Worm (Caenorhabditis elegans): ENCODE data around the gene cyp-33C5.

Gene cyp-33C5

DNA sequence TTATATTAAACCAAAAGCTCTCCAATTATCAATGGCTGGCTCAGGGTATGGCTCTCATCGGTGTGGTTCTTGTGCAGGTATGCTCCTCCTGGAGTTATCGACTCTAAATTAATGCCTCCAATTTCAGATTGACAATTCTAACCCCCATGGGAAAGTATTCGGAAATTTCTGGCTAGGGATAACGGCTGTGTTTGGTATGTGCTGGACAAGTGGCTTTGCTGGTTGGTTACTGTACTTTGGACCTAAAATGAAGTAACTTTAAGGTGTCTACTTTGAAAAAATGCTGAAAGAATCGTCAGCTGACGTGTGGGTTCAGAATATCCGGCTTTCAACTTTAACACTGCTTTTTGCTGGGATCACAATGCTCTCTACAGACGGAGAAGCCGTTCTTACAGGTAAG, 27.9 kb upstream of the cyp-33C5 start:
- no peak for TF ChIP-seq Y75B8A.6 (GFP tag; IDR thresholded peaks at IDR 0.05)
- no peak for TF ChIP-seq mxl-3 (GFP tag; optimal IDR thresholded peaks at IDR 0.05)
- TF ChIP-seq nhr-76 (tag; optimal IDR thresholded peaks at IDR 0.05) = no peak
- no peak for TF ChIP-seq jun-1 (tag; optimal IDR thresholded peaks at IDR 0.05)
- TF ChIP-seq aha-1 (tag) = peak; percentile 91
- 0 out of 2 replicates have a peak, but pooled peaks have one; percentile 23 for TF ChIP-seq D1046.2 (GFP tag; IDR thresholded peaks at IDR 0.05)

DNA sequence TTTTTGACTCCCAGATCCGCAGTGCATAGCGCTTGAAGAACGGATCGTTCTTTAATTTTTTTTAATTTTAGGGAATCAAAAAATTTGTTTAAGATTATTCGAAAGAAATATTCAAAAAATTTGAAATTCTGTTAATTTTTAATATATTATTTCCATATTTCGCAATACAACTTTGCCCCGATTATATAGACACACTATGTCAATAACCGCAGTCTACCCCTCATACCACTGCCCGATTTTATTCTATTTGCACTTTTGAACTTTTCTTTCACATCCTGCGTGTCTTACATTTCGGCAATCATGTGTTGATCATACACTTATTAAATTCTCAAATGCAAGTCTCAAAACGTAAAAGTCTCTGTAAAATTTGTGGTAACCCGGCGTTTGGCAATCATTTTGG, 26.0 kb upstream of the cyp-33C5 start, which contains the start of gene nhr-56:
TSS of gene nhr-56 (plus strand) at position 202 of the 400 bp plus-strand sequence.
- no peak for TF ChIP-seq R02D3.7 (tag; optimal IDR thresholded peaks at IDR 0.05)
- no peak for TF ChIP-seq lin-15B (tag; optimal IDR thresholded peaks at IDR 0.05)
- peak; percentile 60 for TF ChIP-seq mes-2 (tag; optimal IDR thresholded peaks at IDR 0.05; ENCODE audit: poor library complexity, severe bottlenecking)
- TF ChIP-seq zip-2 (tag; optimal IDR thresholded peaks at IDR 0.05) = no peak
- no peak for TF ChIP-seq snpc-4 (tag; optimal IDR thresholded peaks at IDR 0.05)
- peak; percentile 81 for TF ChIP-seq nhr-28 (tag; optimal IDR thresholded peaks at IDR 0.05)
- no peak for TF ChIP-seq php-3 (GFP tag; IDR thresholded peaks at IDR 0.05)
- TF ChIP-seq hlh-11 (tag; optimal IDR thresholded peaks at IDR 0.05) = peak; percentile 81
- peak; percentile 54 for TF ChIP-seq mep-1 (tag; optimal IDR thresholded peaks at IDR 0.05)
- no peak for TF ChIP-seq ztf-11 (tag; optimal IDR thresholded peaks at IDR 0.05)
- TF ChIP-seq skn-1 (tag; optimal IDR thresholded peaks at IDR 0.05) = no peak
- no peak for TF ChIP-seq ceh-82 (tag; optimal IDR thresholded peaks at IDR 0.05)
- TF ChIP-seq nhr-10 (tag; optimal IDR thresholded peaks at IDR 0.05) = no peak
- no peak for TF ChIP-seq saeg-2 (GFP tag; IDR thresholded peaks at IDR 0.05)
- peak; percentile 38 for TF ChIP-seq duxl-1 (tag; optimal IDR thresholded peaks at IDR 0.05; ENCODE audit: poor library complexity)
- TF ChIP-seq aha-1 (tag) = no peak
- no peak for TF ChIP-seq madf-9 (GFP tag; conservative IDR thresholded peaks at IDR 0.05)
- peak in 1 of 2 experiments; percentile 49 for TF ChIP-seq mdl-1 (tag; optimal IDR thresholded peaks at IDR 0.05)
- no peak for TF ChIP-seq F10B5.3 (tag; optimal IDR thresholded peaks at IDR 0.05)
- TF ChIP-seq mxl-3 (GFP tag; optimal IDR thresholded peaks at IDR 0.05) = peak; percentile 49
- no peak for TF ChIP-seq ceh-44 (GFP tag; IDR thresholded peaks at IDR 0.05)
- 0 out of 2 replicates have a peak, but pooled peaks have one; percentile 16 for TF ChIP-seq pha-4 (GFP tag; IDR thresholded peaks at IDR 0.05)
- peak; percentile 75 for TF ChIP-seq pha-4 (tag; optimal IDR thresholded peaks at IDR 0.05)
- TF ChIP-seq unc-130 (GFP tag; optimal IDR thresholded peaks at IDR 0.05) = no peak
- TF ChIP-seq lim-7 (GFP tag; IDR thresholded peaks at IDR 0.05) = no peak
- TF ChIP-seq T20F7.1 (GFP tag; optimal IDR thresholded peaks at IDR 0.05) = no peak
- no peak for TF ChIP-seq ceh-32 (tag; optimal IDR thresholded peaks at IDR 0.05; ENCODE audit: poor library complexity)
- TF ChIP-seq hlh-30 (tag; optimal IDR thresholded peaks at IDR 0.05; ENCODE audit: insufficient read depth) = peak; percentile 86
- TF ChIP-seq lir-3 (tag; optimal IDR thresholded peaks at IDR 0.05) = no peak
- TF ChIP-seq dmd-8 (GFP tag; IDR thresholded peaks at IDR 0.05) = no peak
- TF ChIP-seq cey-2 (tag; optimal IDR thresholded peaks at IDR 0.05; ENCODE audit: borderline replicate concordance, insufficient read depth) = no peak
- TF ChIP-seq mxl-2 (GFP tag; conservative IDR thresholded peaks at IDR 0.05) = no peak
- peak; percentile 71 for TF ChIP-seq nhr-77 (tag; optimal IDR thresholded peaks at IDR 0.05)
- peak; percentile 55 for TF ChIP-seq pqm-1 (tag; optimal IDR thresholded peaks at IDR 0.05)
- TF ChIP-seq dmd-6 (GFP tag; IDR thresholded peaks at IDR 0.05) = peak; percentile 74
- peak; percentile 67 for TF ChIP-seq dve-1 (tag; optimal IDR thresholded peaks at IDR 0.05; ENCODE audit: insufficient read depth)
- no peak for TF ChIP-seq nhr-42 (GFP tag; IDR thresholded peaks at IDR 0.05)
- no peak for TF ChIP-seq aly-2 (tag; optimal IDR thresholded peaks at IDR 0.05)
- TF ChIP-seq daf-16 (GFP tag; optimal IDR thresholded peaks at IDR 0.05) = no peak
- peak; percentile 84 for TF ChIP-seq daf-16 (tag; optimal IDR thresholded peaks at IDR 0.05)
- TF ChIP-seq nhr-6 (tag; optimal IDR thresholded peaks at IDR 0.05) = peak; percentile 20
- TF ChIP-seq lin-1 (GFP tag; IDR thresholded peaks at IDR 0.05) = no peak
- TF ChIP-seq spr-1 (tag; optimal IDR thresholded peaks at IDR 0.05) = no peak
- TF ChIP-seq egl-27 (tag; optimal IDR thresholded peaks at IDR 0.05) = no peak
- TF ChIP-seq Y105C5A.15 (GFP tag; IDR thresholded peaks at IDR 0.05) = no peak
- no peak for TF ChIP-seq daf-19 (GFP tag; conservative IDR thresholded peaks at IDR 0.05)
- peak in 1 of 2 experiments; percentile 58 for TF ChIP-seq lsy-2 (tag; optimal IDR thresholded peaks at IDR 0.05)

All from whole organism, L4 larva.